Fruit fly (Drosophila melanogaster) whole organism, adult: ENCODE measurements around the gene Edg78E.

Source experiments
- CG11617 ChIP-seq: fragments of 200-800 bp; sonication (Bioruptor generic); optimal IDR thresholded peaks from 2 replicates; lab custom pipeline; 2017; ENCODE audit warnings: mild to moderate bottlenecking, missing biosample characterization, missing genetic modification reagents, missing genetic modification characterization
- CG12768 ChIP-seq: fragments of 200-800 bp; sonication (Bioruptor generic); optimal IDR thresholded peaks from 2 replicates; lab custom pipeline; 2017; ENCODE audit warnings: missing biosample characterization, missing genetic modification characterization, mild to moderate bottlenecking, moderate library complexity, missing genetic modification reagents
- CG14711 ChIP-seq: fragments of 200-800 bp; sonication (Bioruptor generic); optimal IDR thresholded peaks from 2 replicates; lab custom pipeline; 2018; ENCODE audit warnings: missing biosample characterization, mild to moderate bottlenecking, missing genetic modification characterization, moderate library complexity
- CG1620 ChIP-seq: fragments of 200-800 bp; sonication (Bioruptor generic); optimal IDR thresholded peaks from 2 replicates; lab custom pipeline; 2016; ENCODE audit warnings: missing biosample characterization, missing genetic modification characterization
- CG33017 ChIP-seq: fragments of 200-800 bp; sonication (Bioruptor generic); optimal IDR thresholded peaks from 2 replicates; lab custom pipeline; 2018; ENCODE audit warnings: missing biosample characterization, mild to moderate bottlenecking, missing genetic modification characterization, moderate library complexity
- CG5204 ChIP-seq: fragments of 200-800 bp; sonication (Bioruptor generic); optimal IDR thresholded peaks from 2 replicates; lab custom pipeline; 2016; ENCODE audit warnings: missing biosample characterization, missing genetic modification characterization
- CG7045 ChIP-seq: fragments of 200-800 bp; sonication (Bioruptor generic); optimal IDR thresholded peaks from 2 replicates; lab custom pipeline; 2017; ENCODE audit warnings: missing biosample characterization, mild to moderate bottlenecking, missing genetic modification characterization
- CG7101 ChIP-seq: fragments of 200-800 bp; sonication (Bioruptor generic); optimal IDR thresholded peaks from 2 replicates; lab custom pipeline; 2018; ENCODE audit warnings: missing biosample characterization, mild to moderate bottlenecking, missing genetic modification characterization, moderate library complexity
- Clk ChIP-seq: fragments of 200-800 bp; sonication (Bioruptor generic); optimal IDR thresholded peaks from 2 replicates; lab custom pipeline; 2017; ENCODE audit warnings: missing biosample characterization, missing genetic modification characterization
- Crg-1 ChIP-seq: fragments of 200-800 bp; sonication (Bioruptor generic); optimal IDR thresholded peaks from 2 replicates; lab custom pipeline; 2016; ENCODE audit warnings: missing biosample characterization, missing genetic modification characterization
- Hr96 ChIP-seq: fragments of 200-800 bp; sonication (Bioruptor generic); optimal IDR thresholded peaks from 2 replicates; lab custom pipeline; 2016; ENCODE audit warnings: missing biosample characterization, missing genetic modification characterization
- Mnt ChIP-seq: fragments of 200-800 bp; sonication (Bioruptor generic); optimal IDR thresholded peaks from 2 replicates; lab custom pipeline; 2016; ENCODE audit warnings: missing biosample characterization, mild to moderate bottlenecking, missing genetic modification characterization
- bab1 ChIP-seq: fragments of 200-800 bp; sonication (Bioruptor generic); optimal IDR thresholded peaks from 3 replicates; lab custom pipeline; 2019; ENCODE audit warnings: missing biosample characterization, mild to moderate bottlenecking, missing genetic modification characterization, moderate library complexity
- cic ChIP-seq: fragments of 200-800 bp; sonication (Bioruptor generic); optimal IDR thresholded peaks from 2 replicates; lab custom pipeline; 2017; ENCODE audit warnings: missing biosample characterization, mild to moderate bottlenecking, missing genetic modification characterization, moderate library complexity
- cnc ChIP-seq, 2 experiments: fragments of >200 bp; optimal IDR thresholded peaks; 2 replicates each; lab custom pipeline; 2017
- kay ChIP-seq: fragments of 200-800 bp; sonication (Bioruptor generic); peaks from one replicate; lab custom pipeline; 2016; ENCODE audit warnings: missing biosample characterization, missing genetic modification characterization, borderline replicate concordance
- ovo ChIP-seq: fragments of 200-800 bp; sonication (Bioruptor generic); optimal IDR thresholded peaks from 2 replicates; lab custom pipeline; 2016; ENCODE audit warnings: missing biosample characterization, missing genetic modification characterization
- pad ChIP-seq: fragments of 200-800 bp; sonication (Bioruptor generic); optimal IDR thresholded peaks from 3 replicates; lab custom pipeline; 2017; ENCODE audit warnings: missing biosample characterization, missing genetic modification characterization, mild to moderate bottlenecking, moderate library complexity, missing genetic modification reagents
- tj ChIP-seq: fragments of 200-800 bp; sonication (Bioruptor generic); optimal IDR thresholded peaks from 3 replicates; lab custom pipeline; 2017; ENCODE audit warnings: missing biosample characterization, mild to moderate bottlenecking, missing genetic modification characterization, moderate library complexity
- toe ChIP-seq: fragments of 200-800 bp; sonication (Bioruptor generic); optimal IDR thresholded peaks from 2 replicates; lab custom pipeline; 2016; ENCODE audit warnings: missing biosample characterization, missing genetic modification characterization

The Edg78E gene

dm6 chr3L:21290336-21290735 lies 7.3 kb downstream of the Edg78E start:
- TF ChIP-seq CG7101 (tag; lab: Kevin White, UChicago): no peak
- no peak for TF ChIP-seq CG7045 (GFP tag; lab: Kevin White, UChicago)
- no peak for TF ChIP-seq toe (GFP tag; lab: Kevin White, UChicago)
- no peak for TF ChIP-seq Clk (GFP tag; lab: Kevin White, UChicago)
- TF ChIP-seq CG1620 (GFP tag; lab: Kevin White, UChicago): no peak
- TF ChIP-seq kay (GFP tag; lab: Kevin White, UChicago): no peak
- no peak for TF ChIP-seq Mnt (GFP tag; lab: Kevin White, UChicago)
- TF ChIP-seq cnc (optimal IDR thresholded peaks at IDR 0.05; lab: Kevin White, UChicago): no peak
- no peak for TF ChIP-seq CG12768 (GFP tag; lab: Kevin White, UChicago)
- no peak for TF ChIP-seq CG5204 (GFP tag; lab: Kevin White, UChicago)

DNA sequence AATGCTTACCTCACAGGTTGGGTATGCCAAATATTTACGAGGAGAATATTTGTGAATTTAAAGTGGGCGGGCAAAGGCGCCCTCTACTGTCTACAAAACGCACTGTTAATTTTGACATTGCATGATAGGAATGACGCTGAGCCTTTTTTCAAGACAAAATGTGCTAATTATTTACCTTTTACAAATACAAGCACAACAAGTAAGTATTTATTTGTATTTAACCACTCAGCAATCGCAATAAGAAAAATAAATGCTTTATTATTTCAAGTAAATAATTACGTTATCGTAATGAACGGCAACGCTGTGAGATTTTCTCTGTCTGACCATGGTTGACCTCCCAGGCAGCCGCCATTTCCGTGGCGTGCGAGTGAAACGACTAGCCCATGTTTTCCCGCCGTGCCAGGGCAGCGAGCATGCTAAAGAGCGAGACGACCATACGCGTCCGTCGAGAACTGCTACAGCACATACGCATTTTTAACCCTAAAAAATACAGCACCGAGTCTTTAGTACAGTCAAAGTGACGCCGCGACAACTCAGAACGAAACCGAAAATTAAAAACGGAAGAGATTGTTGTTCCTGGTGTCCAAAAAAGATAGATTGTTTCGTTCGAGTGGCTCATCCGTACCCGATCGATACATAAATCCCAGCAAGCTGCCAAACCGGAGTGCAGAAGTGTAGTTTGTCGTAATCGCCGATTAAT lies 11.8 kb downstream of the Edg78E start, which contains the start of the genes CG12974 and pzg:
Gene CG12974 (minus strand): TSS at position 324 of the 700 bp plus-strand sequence.
Gene pzg (plus strand): TSS at position 461 of the 700 bp plus-strand sequence.
- TF ChIP-seq CG5204 (GFP tag; lab: Kevin White, UChicago) (no peak), CG7045 (GFP tag; lab: Kevin White, UChicago) (peak; percentile 70), CG33017 (tag; lab: Kevin White, UChicago) (peak; percentile 46), CG11617 (peak; percentile 84), CG14711 (tag; lab: Kevin White, UChicago) (peak; percentile 58), cic (no peak), bab1 (GFP tag; lab: Kevin White, UChicago) (peak; percentile 97), cnc (optimal IDR thresholded peaks at IDR 0.05; lab: Kevin White, UChicago) (no peak), tj (GFP tag; lab: Kevin White, UChicago) (peak; percentile 73), Clk (GFP tag; lab: Kevin White, UChicago) (peak; percentile 65), ovo (GFP tag; lab: Kevin White, UChicago) (peak; percentile 58), CG1620 (GFP tag; lab: Kevin White, UChicago) (peak; percentile 84), CG7101 (tag; lab: Kevin White, UChicago) (peak; percentile 70), pad (GFP tag; lab: Kevin White, UChicago) (peak; percentile 77), Hr96 (GFP tag; lab: Kevin White, UChicago) (peak; percentile 66), kay (GFP tag; lab: Kevin White, UChicago) (no peak), CG12768 (GFP tag; lab: Kevin White, UChicago) (no peak), Mnt (GFP tag; lab: Kevin White, UChicago) (peak; percentile 77), Crg-1 (GFP tag; lab: Kevin White, UChicago) (peak; percentile 50), toe (GFP tag; lab: Kevin White, UChicago) (peak; percentile 77)

- TF ChIP-seq CG1620 (GFP tag; lab: Kevin White, UChicago) (no peak), cic (peak; percentile 27)
Measured at dm6 chr3L:21284720-21285638, 12.6 kb downstream of the Edg78E start.

- TF ChIP-seq Crg-1 (GFP tag; lab: Kevin White, UChicago) (no peak), CG7101 (tag; lab: Kevin White, UChicago) (no peak), tj (GFP tag; lab: Kevin White, UChicago) (no peak)
Measured at dm6 chr3L:21283795-21284194, 13.8 kb downstream of the Edg78E start.

dm6 chr3L:21282741-21283140 lies 14.9 kb downstream of the Edg78E start:
- TF ChIP-seq CG14711 (tag; lab: Kevin White, UChicago) (no peak), pad (GFP tag; lab: Kevin White, UChicago) (no peak), Hr96 (GFP tag; lab: Kevin White, UChicago) (no peak), CG12768 (GFP tag; lab: Kevin White, UChicago) (no peak), cic (no peak), Mnt (GFP tag; lab: Kevin White, UChicago) (no peak), toe (GFP tag; lab: Kevin White, UChicago) (no peak), Clk (GFP tag; lab: Kevin White, UChicago) (no peak), CG33017 (tag; lab: Kevin White, UChicago) (no peak), Crg-1 (GFP tag; lab: Kevin White, UChicago) (no peak), CG7045 (GFP tag; lab: Kevin White, UChicago) (no peak), CG5204 (GFP tag; lab: Kevin White, UChicago) (no peak), CG1620 (GFP tag; lab: Kevin White, UChicago) (no peak), kay (GFP tag; lab: Kevin White, UChicago) (no peak), tj (GFP tag; lab: Kevin White, UChicago) (no peak), CG7101 (tag; lab: Kevin White, UChicago) (no peak), CG11617 (no peak), cnc (optimal IDR thresholded peaks at IDR 0.05; lab: Kevin White, UChicago) (no peak), bab1 (GFP tag; lab: Kevin White, UChicago) (no peak)
